Fruit fly (Drosophila melanogaster) whole organism, embryonic: ENCODE results near the gene Tom.

Source experiments
- ATbp ChIP-seq: fragments of 200-800 bp; sonication (Bioruptor generic); optimal IDR thresholded peaks from 2 replicates; lab custom pipeline; 2017; ENCODE audit warnings: missing biosample characterization, mild to moderate bottlenecking, missing genetic modification characterization, missing genetic modification reagents
- Awh ChIP-seq: fragments of 200-800 bp; sonication (Bioruptor generic); IDR thresholded peaks from 2 replicates; pipeline ENCODE4, ENCODE4 v1.3.6; 2022; ENCODE audit warnings: missing biosample characterization, missing genetic modification characterization
- CG1529 ChIP-seq: fragments of 200-800 bp; sonication (Bioruptor generic); optimal IDR thresholded peaks from 3 replicates; lab custom pipeline; 2018; ENCODE audit warnings: missing biosample characterization, missing genetic modification characterization
- CG15479 ChIP-seq: fragments of 200-800 bp; sonication (Bioruptor generic); optimal IDR thresholded peaks from 3 replicates; lab custom pipeline; 2019; ENCODE audit warnings: missing biosample characterization, mild to moderate bottlenecking, missing genetic modification characterization, moderate library complexity
- CG16779 ChIP-seq: fragments of 200-800 bp; sonication (Bioruptor generic); IDR thresholded peaks from 2 replicates; pipeline ENCODE4 v1.3.6; 2022; ENCODE audit warnings: missing biosample characterization, missing genetic modification characterization
- CG17568 ChIP-seq: fragments of 200-800 bp; sonication (Bioruptor generic); optimal IDR thresholded peaks from 2 replicates; lab custom pipeline; 2018; ENCODE audit warnings: missing biosample characterization, mild to moderate bottlenecking, missing genetic modification characterization, moderate library complexity
- CG18262 ChIP-seq: fragments of 200-800 bp; optimal IDR thresholded peaks from 3 replicates; lab custom pipeline; 2019; ENCODE audit warnings: missing biosample characterization, mild to moderate bottlenecking, missing genetic modification characterization, moderate library complexity
- CG2120 ChIP-seq: fragments of 200-800 bp; sonication (Bioruptor generic); optimal IDR thresholded peaks from 3 replicates; lab custom pipeline; 2016; ENCODE audit warnings: missing biosample characterization, missing genetic modification characterization
- CG30020 ChIP-seq: fragments of 200-800 bp; optimal IDR thresholded peaks from 2 replicates; lab custom pipeline; 2019; ENCODE audit warnings: missing biosample characterization, mild to moderate bottlenecking, missing genetic modification characterization, moderate library complexity
- CG30403 ChIP-seq: fragments of 200-800 bp; sonication (Bioruptor generic); optimal IDR thresholded peaks from 3 replicates; lab custom pipeline; 2016; ENCODE audit warnings: missing biosample characterization, missing genetic modification characterization
- CG30431 ChIP-seq: fragments of 200-800 bp; sonication (Bioruptor generic); optimal IDR thresholded peaks from 2 replicates; lab custom pipeline; 2017; ENCODE audit warnings: missing biosample characterization, missing genetic modification characterization
- CG3726 ChIP-seq: fragments of 200-800 bp; sonication (Bioruptor generic); IDR thresholded peaks from 3 replicates; pipeline ENCODE4, ENCODE4 v1.3.6; 2022; ENCODE audit warnings: missing biosample characterization, missing genetic modification characterization
- CG4820 ChIP-seq: fragments of 200-800 bp; sonication (Bioruptor generic); optimal IDR thresholded peaks from 3 replicates; lab custom pipeline; 2016; ENCODE audit warnings: missing biosample characterization, missing genetic modification characterization
- CG7556 ChIP-seq: fragments of 200-800 bp; sonication (Bioruptor generic); optimal IDR thresholded peaks from 2 replicates; lab custom pipeline; 2017; ENCODE audit warnings: missing biosample characterization, mild to moderate bottlenecking, missing genetic modification characterization
- CG8089 ChIP-seq: fragments of 200-800 bp; sonication (Bioruptor generic); optimal IDR thresholded peaks from 3 replicates; lab custom pipeline; 2016; ENCODE audit warnings: missing biosample characterization, missing genetic modification characterization
- CG8924 ChIP-seq: fragments of 200-800 bp; optimal IDR thresholded peaks from 3 replicates; lab custom pipeline; 2019; ENCODE audit warnings: missing biosample characterization, mild to moderate bottlenecking, missing genetic modification characterization, moderate library complexity
- Camta ChIP-seq: fragments of 200-800 bp; sonication (Bioruptor generic); optimal IDR thresholded peaks from 2 replicates; lab custom pipeline; 2016; ENCODE audit warnings: missing biosample characterization, missing genetic modification characterization
- Eip74EF ChIP-seq, 2 experiments: fragments of 200-800 bp in 1 of 2; fragments of >200 bp in 1 of 2; sonication (Bioruptor generic) in 1 of 2; optimal IDR thresholded peaks; 2 replicates each; lab custom pipeline; 2017 to 2019; ENCODE audit warnings: missing biosample characterization in 2 of 2, missing genetic modification characterization in 2 of 2, mild to moderate bottlenecking in 1 of 2, moderate library complexity in 1 of 2
- HmgZ ChIP-seq: fragments of 200-800 bp; sonication (Bioruptor generic); optimal IDR thresholded peaks from 2 replicates; lab custom pipeline; 2018; ENCODE audit warnings: missing biosample characterization, mild to moderate bottlenecking, missing genetic modification characterization
- Hr3 ChIP-seq: fragments of 200-800 bp; sonication (Bioruptor generic); optimal IDR thresholded peaks from 3 replicates; lab custom pipeline; 2016; ENCODE audit warnings: missing biosample characterization, missing genetic modification characterization
- Hr39 ChIP-seq: fragments of >200 bp; optimal IDR thresholded peaks from 2 replicates; lab custom pipeline; 2017
- Lpt ChIP-seq: fragments of >200 bp; optimal IDR thresholded peaks from 2 replicates; lab custom pipeline; 2018; ENCODE audit warnings: missing biosample characterization, missing genetic modification characterization
- Med ChIP-seq: fragments of 200-800 bp; sonication (Bioruptor generic); peaks from one replicate; lab custom pipeline; 2016; ENCODE audit warnings: missing biosample characterization, missing genetic modification characterization, mild to moderate bottlenecking, inconsistent platforms, moderate library complexity
- NfI ChIP-seq: fragments of 200-800 bp; sonication (Bioruptor generic); optimal IDR thresholded peaks from 3 replicates; lab custom pipeline; 2018; ENCODE audit warnings: missing biosample characterization, mild to moderate bottlenecking, missing genetic modification characterization, moderate library complexity
- PHDP ChIP-seq: fragments of 200-800 bp; sonication (Bioruptor generic); optimal IDR thresholded peaks from 3 replicates; lab custom pipeline; 2018; ENCODE audit warnings: missing biosample characterization, mild to moderate bottlenecking, missing genetic modification characterization, moderate library complexity
- Tbp ChIP-seq: fragments of >200 bp; optimal IDR thresholded peaks from 2 replicates; lab custom pipeline; 2018; ENCODE audit warnings: missing biosample characterization, missing genetic modification characterization
- Xrp1 ChIP-seq: fragments of 200-800 bp; sonication (Bioruptor generic); IDR thresholded peaks from 2 replicates; pipeline ENCODE4 v1.3.6; 2022; ENCODE audit warnings: missing biosample characterization, missing genetic modification characterization
- chif ChIP-seq, 2 experiments: fragments of 200-800 bp; sonication (Bioruptor generic); optimal IDR thresholded peaks; 3 replicates each; lab custom pipeline; 2016; ENCODE audit warnings: missing biosample characterization in 2 of 2, missing genetic modification characterization in 2 of 2
- crc ChIP-seq: fragments of 200-800 bp; sonication (Bioruptor generic); optimal IDR thresholded peaks from 2 replicates; lab custom pipeline; 2016; ENCODE audit warnings: missing biosample characterization, missing genetic modification characterization
- dimm ChIP-seq: fragments of 200-800 bp; sonication (Bioruptor generic); IDR thresholded peaks from 2 replicates; pipeline ENCODE4 v1.3.6; 2022; ENCODE audit warnings: missing biosample characterization, missing genetic modification characterization
- gem ChIP-seq: fragments of 200-800 bp; sonication (Bioruptor generic); optimal IDR thresholded peaks from 2 replicates; lab custom pipeline; 2019; ENCODE audit warnings: missing biosample characterization, mild to moderate bottlenecking, missing genetic modification characterization, moderate library complexity
- grau ChIP-seq: fragments of 200-800 bp; optimal IDR thresholded peaks from 3 replicates; lab custom pipeline; 2019; ENCODE audit warnings: missing biosample characterization, mild to moderate bottlenecking, missing genetic modification characterization, moderate library complexity
- jing ChIP-seq: fragments of 200-800 bp; sonication (Bioruptor generic); optimal IDR thresholded peaks from 2 replicates; lab custom pipeline; 2018; ENCODE audit warnings: missing biosample characterization, mild to moderate bottlenecking, missing genetic modification characterization
- nerfin-1 ChIP-seq: fragments of 200-800 bp; sonication (Bioruptor generic); optimal IDR thresholded peaks from 3 replicates; lab custom pipeline; 2019; ENCODE audit warnings: missing biosample characterization, mild to moderate bottlenecking, missing genetic modification characterization, moderate library complexity
- p53 ChIP-seq: fragments of 200-800 bp; sonication (Bioruptor generic); optimal IDR thresholded peaks from 2 replicates; lab custom pipeline; 2016; ENCODE audit warnings: missing biosample characterization, missing genetic modification characterization
- pfk ChIP-seq: fragments of 200-800 bp; sonication (Bioruptor generic); optimal IDR thresholded peaks from 2 replicates; lab custom pipeline; 2018; ENCODE audit warnings: missing biosample characterization, mild to moderate bottlenecking, missing genetic modification characterization, moderate library complexity
- pzg ChIP-seq: fragments of 200-800 bp; sonication (Bioruptor generic); optimal IDR thresholded peaks from 3 replicates; lab custom pipeline; 2018; ENCODE audit warnings: missing biosample characterization, mild to moderate bottlenecking, missing genetic modification characterization, moderate library complexity
- ro ChIP-seq: fragments of 200-800 bp; sonication (Bioruptor generic); IDR thresholded peaks from 2 replicates; pipeline ENCODE4 v1.3.6; 2022; ENCODE audit warnings: missing biosample characterization, missing genetic modification characterization
- schlank ChIP-seq: fragments of 200-800 bp; sonication (Bioruptor generic); optimal IDR thresholded peaks from 2 replicates; lab custom pipeline; 2018; ENCODE audit warnings: missing biosample characterization, mild to moderate bottlenecking, missing genetic modification characterization
- sens ChIP-seq: fragments of 200-800 bp; sonication (Bioruptor generic); peaks from one replicate; lab custom pipeline; 2016; ENCODE audit warnings: missing biosample characterization, missing genetic modification characterization
- ttk ChIP-seq: fragments of 200-800 bp; sonication (Bioruptor generic); IDR thresholded peaks from 2 replicates; pipeline ENCODE4 v2.1.2; 2022; ENCODE audit warnings: missing biosample characterization, missing genetic modification characterization
- vvl ChIP-seq: fragments of 200-800 bp; sonication (Bioruptor generic); IDR thresholded peaks from 2 replicates; pipeline ENCODE4 v1.3.6; 2022; ENCODE audit warnings: missing biosample characterization, missing genetic modification characterization
- yki ChIP-seq: fragments of >200 bp; optimal IDR thresholded peaks from 3 replicates; lab custom pipeline; 2018

The Tom gene

dm6 chr3L:14986340-14986916 lies 17.3 kb downstream of the Tom start (continued):
- TF ChIP-seq CG18262 (tag; lab: Kevin White, UChicago): peak; percentile 16
- no peak for TF ChIP-seq CG8924 (tag; lab: Kevin White, UChicago)
- no peak for TF ChIP-seq crc (GFP tag; lab: Kevin White, UChicago)
- TF ChIP-seq Med (GFP tag; lab: Kevin White, UChicago): peak; percentile 2
- peak; percentile 1 for TF ChIP-seq CG30403 (GFP tag; lab: Kevin White, UChicago)
- peak; percentile 77 for TF ChIP-seq grau (tag; lab: Kevin White, UChicago)
- peak; percentile 27 for TF ChIP-seq gem
- no peak for TF ChIP-seq pzg (GFP tag; lab: Kevin White, UChicago)
- TF ChIP-seq NfI (GFP tag; lab: Kevin White, UChicago): no peak
- TF ChIP-seq nerfin-1: no peak
- no peak for TF ChIP-seq CG8089 (GFP tag; lab: Kevin White, UChicago)
- TF ChIP-seq jing: no peak
- TF ChIP-seq CG16779 (GFP tag; lab: Robert Waterston, UW): no peak
- peak; percentile 56; the same call in 1 of the 2 replicates for TF ChIP-seq vvl (GFP tag; lab: Robert Waterston, UW)
- no peak for TF ChIP-seq chif (GFP tag; optimal IDR thresholded peaks at IDR 0.05; lab: Kevin White, UChicago)
- no peak for TF ChIP-seq CG1529 (GFP tag; lab: Kevin White, UChicago)
- TF ChIP-seq CG7556 (GFP tag; lab: Kevin White, UChicago): no peak
- no peak for TF ChIP-seq CG30020 (tag; lab: Kevin White, UChicago)
- TF ChIP-seq HmgZ (tag; lab: Kevin White, UChicago): no peak
- TF ChIP-seq CG15479 (GFP tag; lab: Kevin White, UChicago): no peak
- no peak for TF ChIP-seq Awh (GFP tag; lab: Robert Waterston, UW)
- TF ChIP-seq Lpt: no peak
- no peak for TF ChIP-seq ttk
- no peak for TF ChIP-seq Hr3
- no peak for TF ChIP-seq CG4820 (GFP tag; lab: Kevin White, UChicago)
- no peak for TF ChIP-seq Tbp (GFP tag; lab: Kevin White, UChicago)
- TF ChIP-seq PHDP: no peak
- TF ChIP-seq sens (GFP tag; lab: Kevin White, UChicago): peak; percentile 29
- no peak for TF ChIP-seq Hr39 (lab: Kevin White, UChicago)
- peak in 1 of 2 experiments; percentile 46 for TF ChIP-seq Eip74EF (GFP tag; optimal IDR thresholded peaks at IDR 0.05; lab: Kevin White, UChicago)
- TF ChIP-seq dimm: no peak
- no peak for TF ChIP-seq yki
- TF ChIP-seq CG17568 (GFP tag; lab: Kevin White, UChicago): peak; percentile 14
- TF ChIP-seq Camta (GFP tag; lab: Kevin White, UChicago): no peak
- TF ChIP-seq CG30431 (GFP tag; lab: Kevin White, UChicago): no peak
- TF ChIP-seq CG2120 (GFP tag; lab: Kevin White, UChicago): no peak
- no peak for TF ChIP-seq CG3726 (GFP tag; lab: Robert Waterston, UW)
- TF ChIP-seq schlank (tag; lab: Kevin White, UChicago): no peak
- no peak for TF ChIP-seq ro (GFP tag; lab: Robert Waterston, UW)
- TF ChIP-seq ATbp: no peak
- no peak for TF ChIP-seq Xrp1
- no peak for TF ChIP-seq p53 (GFP tag; lab: Kevin White, UChicago)
- TF ChIP-seq pfk (GFP tag; lab: Kevin White, UChicago): no peak
- TF ChIP-seq, all 482 proteins: peak for 26
